In the genomic region with DNA sequence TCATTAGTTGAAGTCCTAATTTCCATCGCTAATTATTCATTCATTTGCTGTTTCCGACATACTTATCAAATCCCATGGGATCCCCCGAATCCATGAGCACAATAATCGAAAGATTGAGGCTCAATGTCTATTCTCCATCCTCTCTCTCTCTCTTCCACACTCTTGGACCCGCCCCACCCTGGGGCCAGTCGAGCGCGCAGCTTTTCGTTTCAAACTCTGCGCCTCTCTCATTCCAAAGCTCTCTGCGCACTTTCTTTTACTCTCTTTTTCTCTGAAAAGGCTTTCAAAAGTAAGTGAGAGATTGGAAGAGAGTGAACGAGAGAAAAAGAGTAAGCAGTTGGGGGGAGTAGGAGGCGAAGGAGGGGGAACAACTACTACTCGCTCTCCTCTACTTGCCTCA, we compare ENCODE assay signal across 4 worm cellular contexts.
TF ChIP-seq lines count a peak whose summit lies in the region.

acy-1 (plus strand) TSS at position 346 of the 400 bp plus-strand sequence.

TF ChIP-seq in whole organism, L2 larva, 48 proteins besides CTCF, POLR2A, EP300 and RAD21 (continues in another document):
- TF ChIP-seq ztf-11 (tag; optimal IDR thresholded peaks at IDR 0.05; lab: Kevin White, UChicago) (no peak), ceh-16 (tag; optimal IDR thresholded peaks at IDR 0.05; lab: Kevin White, UChicago) (no peak), nhr-21 (tag; optimal IDR thresholded peaks at IDR 0.05; lab: Kevin White, UChicago) (no peak), lsy-2 (tag; optimal IDR thresholded peaks at IDR 0.05; lab: Kevin White, UChicago) (peak; percentile 64 to 87), egl-27 (tag; optimal IDR thresholded peaks at IDR 0.05; lab: Kevin White, UChicago) (peak; percentile 47), ZK546.5 (tag; optimal IDR thresholded peaks at IDR 0.05; lab: Kevin White, UChicago) (no peak), crh-2 (tag; optimal IDR thresholded peaks at IDR 0.05; lab: Kevin White, UChicago) (peak; percentile 79), ztf-4 (tag; optimal IDR thresholded peaks at IDR 0.05; lab: Kevin White, UChicago) (peak; percentile 56), nhr-11 (tag; optimal IDR thresholded peaks at IDR 0.05; lab: Kevin White, UChicago) (no peak), unc-39 (tag; optimal IDR thresholded peaks at IDR 0.05; lab: Kevin White, UChicago) (no peak), sem-4 (tag; optimal IDR thresholded peaks at IDR 0.05; lab: Kevin White, UChicago) (peak; percentile 81), unc-62 (GFP tag; optimal IDR thresholded peaks at IDR 0.05; lab: Kevin White, UChicago) (no peak), dmd-4 (tag; optimal IDR thresholded peaks at IDR 0.05; lab: Kevin White, UChicago) (no peak), elt-3 (tag; optimal IDR thresholded peaks at IDR 0.05; lab: Kevin White, UChicago) (no peak), R02D3.7 (tag; optimal IDR thresholded peaks at IDR 0.05; lab: Kevin White, UChicago) (no peak), lin-13 (GFP tag; optimal IDR thresholded peaks at IDR 0.05; lab: Kevin White, UChicago) (peak; percentile 81), gmeb-1 (tag; optimal IDR thresholded peaks at IDR 0.05; lab: Kevin White, UChicago) (peak; percentile 17), mdl-1 (tag; optimal IDR thresholded peaks at IDR 0.05; lab: Kevin White, UChicago) (peak in 1 of 2 experiments; percentile 34), nhr-77 (tag; optimal IDR thresholded peaks at IDR 0.05; lab: Kevin White, UChicago) (no peak), unc-55 (GFP tag; optimal IDR thresholded peaks at IDR 0.05; lab: Kevin White, UChicago) (peak; percentile 95), Y55F3AM.14 (GFP tag; optimal IDR thresholded peaks at IDR 0.05; lab: Kevin White, UChicago) (peak; percentile 27), F13H6.1 (tag; optimal IDR thresholded peaks at IDR 0.05; lab: Kevin White, UChicago) (peak; percentile 89)

TF ChIP-seq in whole organism, L4 larva, 104 proteins besides CTCF, POLR2A, EP300 and RAD21 (continues in another document):
- TF ChIP-seq dve-1 (tag; optimal IDR thresholded peaks at IDR 0.05; lab: Kevin White, UChicago; ENCODE audit: insufficient read depth) (no peak), pha-4 (GFP tag; IDR thresholded peaks at IDR 0.05; lab: Robert Waterston, UW) (no peak), pha-4 (tag; optimal IDR thresholded peaks at IDR 0.05; lab: Kevin White, UChicago) (peak; percentile 14), aha-1 (tag; lab: Kevin White, UChicago) (peak; percentile 95), hlh-11 (tag; optimal IDR thresholded peaks at IDR 0.05; lab: Kevin White, UChicago) (peak; percentile 60), dmd-6 (GFP tag; IDR thresholded peaks at IDR 0.05; lab: Robert Waterston, UW) (peak; percentile 28; the same call in 1 of the 2 replicates), spr-1 (tag; optimal IDR thresholded peaks at IDR 0.05; lab: Kevin White, UChicago) (no peak), madf-5 (GFP tag; IDR thresholded peaks at IDR 0.05; lab: Robert Waterston, UW) (no peak), egl-43 (GFP tag; IDR thresholded peaks at IDR 0.05; lab: Robert Waterston, UW) (0 out of 2 replicates have a peak, but pooled peaks have one; percentile 34), vab-7 (GFP tag; IDR thresholded peaks at IDR 0.05; lab: Robert Waterston, UW) (no peak), lin-15B (tag; optimal IDR thresholded peaks at IDR 0.05; lab: Kevin White, UChicago) (no peak), unc-62 (GFP tag; optimal IDR thresholded peaks at IDR 0.05 in 1 of 2; lab: Kevin White, UChicago) (peak in 1 of 2 experiments; percentile 30), unc-62 (tag; optimal IDR thresholded peaks at IDR 0.05; lab: Kevin White, UChicago) (no peak), lin-38 (GFP tag; IDR thresholded peaks at IDR 0.05; lab: Robert Waterston, UW) (peak; percentile 65), F37D6.2 (tag; optimal IDR thresholded peaks at IDR 0.05; lab: Kevin White, UChicago) (peak; percentile 42), ceh-32 (tag; optimal IDR thresholded peaks at IDR 0.05; lab: Kevin White, UChicago; ENCODE audit: poor library complexity) (no peak), snpc-4 (tag; optimal IDR thresholded peaks at IDR 0.05; lab: Kevin White, UChicago) (no peak), fkh-10 (GFP tag; optimal IDR thresholded peaks at IDR 0.05; lab: Kevin White, UChicago) (peak; percentile 83), set-16 (GFP tag; IDR thresholded peaks at IDR 0.05; lab: Robert Waterston, UW) (peak; percentile 61), mes-2 (tag; optimal IDR thresholded peaks at IDR 0.05; lab: Kevin White, UChicago; ENCODE audit: poor library complexity, severe bottlenecking) (peak; percentile 45), mep-1 (tag; optimal IDR thresholded peaks at IDR 0.05; lab: Kevin White, UChicago) (peak; percentile 74), hif-1 (tag; optimal IDR thresholded peaks at IDR 0.05; lab: Kevin White, UChicago) (peak in 1 of 2 experiments; percentile 10)

TF ChIP-seq in whole organism, late embryonic, 69 proteins besides CTCF, POLR2A, EP300 and RAD21 (continues in another document):
- TF ChIP-seq rnt-1 (tag; optimal IDR thresholded peaks at IDR 0.05; lab: Kevin White, UChicago) (peak; percentile 67), unc-3 (GFP tag; conservative IDR thresholded peaks at IDR 0.05; lab: Robert Waterston, UW) (peak; percentile 57; the same call in 1 of the 2 replicates), unc-3 (tag; optimal IDR thresholded peaks at IDR 0.05; lab: Kevin White, UChicago) (peak; percentile 91), dve-1 (tag; optimal IDR thresholded peaks at IDR 0.05; lab: Kevin White, UChicago) (peak; percentile 61), ets-4 (tag; optimal IDR thresholded peaks at IDR 0.05; lab: Kevin White, UChicago) (peak; percentile 50), syd-9 (tag; optimal IDR thresholded peaks at IDR 0.05; lab: Kevin White, UChicago) (peak; percentile 1), nfya-1 (tag; optimal IDR thresholded peaks at IDR 0.05; lab: Kevin White, UChicago) (peak; percentile 90), che-1 (tag; optimal IDR thresholded peaks at IDR 0.05; lab: Kevin White, UChicago) (no peak), hlh-8 (tag; optimal IDR thresholded peaks at IDR 0.05; lab: Kevin White, UChicago) (peak; percentile 18), hlh-30 (tag; optimal IDR thresholded peaks at IDR 0.05; lab: Kevin White, UChicago; ENCODE audit: insufficient read depth) (peak; percentile 38), ceh-18 (tag; optimal IDR thresholded peaks at IDR 0.05; lab: Kevin White, UChicago) (peak; percentile 89), C38D4.7 (GFP tag; optimal IDR thresholded peaks at IDR 0.05; lab: Kevin White, UChicago) (no peak), unc-55 (GFP tag; optimal IDR thresholded peaks at IDR 0.05; lab: Kevin White, UChicago) (peak; percentile 90), unc-42 (tag; optimal IDR thresholded peaks at IDR 0.05; lab: Kevin White, UChicago) (peak; percentile 80), ceh-19 (GFP tag; optimal IDR thresholded peaks at IDR 0.05; lab: Kevin White, UChicago) (peak; percentile 2), ref-2 (tag; optimal IDR thresholded peaks at IDR 0.05; lab: Kevin White, UChicago) (no peak), ama-1 (optimal IDR thresholded peaks at IDR 0.05; lab: Kevin White, UChicago) (no peak), pat-9 (tag; optimal IDR thresholded peaks at IDR 0.05; lab: Kevin White, UChicago) (no peak), C08G9.2 (tag; optimal IDR thresholded peaks at IDR 0.05; lab: Kevin White, UChicago) (peak; percentile 65), sdc-2 (tag; optimal IDR thresholded peaks at IDR 0.05; lab: Kevin White, UChicago) (peak; percentile 40), sox-4 (tag; optimal IDR thresholded peaks at IDR 0.05; lab: Kevin White, UChicago) (peak; percentile 25), pag-3 (tag; optimal IDR thresholded peaks at IDR 0.05; lab: Kevin White, UChicago; ENCODE audit: borderline replicate concordance) (no peak), pros-1 (tag; optimal IDR thresholded peaks at IDR 0.05; lab: Kevin White, UChicago) (no peak), sox-2 (GFP tag; IDR thresholded peaks at IDR 0.05; lab: Robert Waterston, UW) (no peak)

TF ChIP-seq in whole organism, mixed stage, embryonic, 35 proteins besides CTCF, POLR2A, EP300 and RAD21:
- TF ChIP-seq lsy-2 (tag; optimal IDR thresholded peaks at IDR 0.05; lab: Kevin White, UChicago) (peak; percentile 22), ham-2 (GFP tag; optimal IDR thresholded peaks at IDR 0.05; lab: Kevin White, UChicago) (peak; percentile 43), mls-2 (tag; optimal IDR thresholded peaks at IDR 0.05; lab: Kevin White, UChicago) (peak; percentile 62), unc-120 (tag; optimal IDR thresholded peaks at IDR 0.05; lab: Kevin White, UChicago; ENCODE audit: poor library complexity, severe bottlenecking) (peak; percentile 69), mep-1 (tag; optimal IDR thresholded peaks at IDR 0.05; lab: Kevin White, UChicago) (peak; percentile 69), ces-1 (GFP tag; optimal IDR thresholded peaks at IDR 0.05; lab: Kevin White, UChicago) (peak; percentile 92), blmp-1 (tag; optimal IDR thresholded peaks at IDR 0.05; lab: Kevin White, UChicago) (peak; percentile 12), nhr-237 (tag; optimal IDR thresholded peaks at IDR 0.05; lab: Kevin White, UChicago) (peak; percentile 67), hlh-1 (tag; optimal IDR thresholded peaks at IDR 0.05; lab: Kevin White, UChicago) (peak; percentile 81), flh-1 (GFP tag; optimal IDR thresholded peaks at IDR 0.05; lab: Kevin White, UChicago) (no peak), cnd-1 (tag; optimal IDR thresholded peaks at IDR 0.05; lab: Kevin White, UChicago) (peak; percentile 30), unc-62 (GFP tag; optimal IDR thresholded peaks at IDR 0.05; lab: Kevin White, UChicago) (peak; percentile 33), sptf-1 (tag; optimal IDR thresholded peaks at IDR 0.05; lab: Kevin White, UChicago) (peak; percentile 55), lin-32 (GFP tag; optimal IDR thresholded peaks at IDR 0.05; lab: Kevin White, UChicago) (no peak), bed-3 (GFP tag; optimal IDR thresholded peaks at IDR 0.05; lab: Kevin White, UChicago) (no peak), ceh-83 (GFP tag; optimal IDR thresholded peaks at IDR 0.05; lab: Kevin White, UChicago) (no peak)
